Worm (Caenorhabditis elegans) whole organism, young adult: ENCODE measurements around the gene pgl-2.

Experiments used
- B0019.2 ChIP-seq: fragments of 200-800 bp; sonication (Bioruptor generic); conservative IDR thresholded peaks from 2 replicates; pipeline ENCODE4 v1.3.6; 2022; ENCODE audit warnings: missing genetic modification reagents, missing genetic modification characterization, missing compliant biosample characterization
- C17E4.6 ChIP-seq: fragments of 200-800 bp; sonication (Bioruptor generic); IDR thresholded peaks from 2 replicates; pipeline ENCODE4 v1.3.6; 2022; ENCODE audit warnings: missing genetic modification reagents, missing genetic modification characterization, missing compliant biosample characterization
- D2030.7 ChIP-seq: fragments of 200-800 bp; sonication (Bioruptor generic); IDR thresholded peaks from 2 replicates; pipeline ENCODE4 v1.3.6; 2022; ENCODE audit warnings: missing genetic modification reagents, missing genetic modification characterization, missing compliant biosample characterization
- F22D6.2 ChIP-seq: sonication (generic microtip); optimal IDR thresholded peaks from 2 replicates; lab custom pipeline; 2016; ENCODE audit warnings: mild to moderate bottlenecking, missing genetic modification characterization, missing compliant biosample characterization
- F23B12.7 ChIP-seq: sonication (generic microtip); optimal IDR thresholded peaks from 2 replicates; lab custom pipeline; 2017; ENCODE audit warnings: missing genetic modification characterization, mild to moderate bottlenecking, missing compliant biosample characterization, antibody characterized with exemption, moderate library complexity; ENCODE audit not compliant: insufficient read depth
- F33H1.4 ChIP-seq: fragments of 200-800 bp; sonication (Bioruptor generic); IDR thresholded peaks from 2 replicates; pipeline ENCODE4 v1.3.6; 2022; ENCODE audit warnings: missing genetic modification reagents, missing genetic modification characterization, missing compliant biosample characterization
- F57A8.1 ChIP-seq: fragments of 200-800 bp; sonication (Bioruptor generic); optimal IDR thresholded peaks from 2 replicates; lab custom pipeline; 2018; ENCODE audit warnings: mild to moderate bottlenecking, missing genetic modification characterization, moderate library complexity, missing compliant biosample characterization
- K12H6.12 ChIP-seq: fragments of 200-800 bp; sonication (Bioruptor generic); optimal IDR thresholded peaks from 2 replicates; lab custom pipeline; 2018; ENCODE audit warnings: mild to moderate bottlenecking, missing genetic modification characterization, missing compliant biosample characterization
- Y53F4B.3 ChIP-seq: fragments of 200-800 bp; sonication (Bioruptor generic); IDR thresholded peaks from 2 replicates; pipeline ENCODE4 v1.3.6; 2022; ENCODE audit warnings: missing genetic modification reagents, missing genetic modification characterization, missing compliant biosample characterization
- Y53G8AR.9 ChIP-seq: fragments of 200-800 bp; sonication (Bioruptor generic); conservative IDR thresholded peaks from 2 replicates; pipeline ENCODE4 v1.3.6; 2022; ENCODE audit warnings: missing genetic modification reagents, missing genetic modification characterization, missing compliant biosample characterization
- Y95B8A.8 ChIP-seq: fragments of 200-800 bp; sonication (Bioruptor generic); IDR thresholded peaks from 2 replicates; pipeline ENCODE4 v1.3.6; 2022; ENCODE audit warnings: missing genetic modification reagents, missing genetic modification characterization, missing compliant biosample characterization
- aptf-2 ChIP-seq: fragments of 200-800 bp; sonication (Bioruptor generic); conservative IDR thresholded peaks from 2 replicates; pipeline ENCODE4 v1.3.6; 2022; ENCODE audit warnings: missing genetic modification reagents, missing genetic modification characterization, missing compliant biosample characterization
- attf-3 ChIP-seq: fragments of 200-800 bp; sonication (Bioruptor generic); conservative IDR thresholded peaks from 2 replicates; pipeline ENCODE4 v1.3.6; 2022; ENCODE audit warnings: missing genetic modification reagents, missing genetic modification characterization, missing compliant biosample characterization
- attf-6 ChIP-seq: fragments of 200-800 bp; sonication (Bioruptor generic); IDR thresholded peaks from 2 replicates; pipeline ENCODE4 v1.3.6; 2022; ENCODE audit warnings: missing genetic modification reagents, missing genetic modification characterization, missing compliant biosample characterization
- cebp-1 ChIP-seq, 2 experiments: fragments of 200-800 bp in 1 of 2; sonication (Bioruptor generic) in 1 of 2; sonication (generic microtip) in 1 of 2; IDR thresholded peaks in 1 of 2; optimal IDR thresholded peaks in 1 of 2; 2 replicates each; pipeline versions ENCODE4 v1.3.6 to Lab custom; 2017 to 2022; ENCODE audit warnings: missing compliant biosample characterization in 2 of 2, missing genetic modification characterization in 2 of 2, mild to moderate bottlenecking in 1 of 2, missing genetic modification reagents in 1 of 2, moderate library complexity in 1 of 2
- ceh-58 ChIP-seq: fragments of 200-800 bp; sonication (Bioruptor generic); IDR thresholded peaks from 2 replicates; pipeline ENCODE4 v1.3.6; 2022; ENCODE audit warnings: missing genetic modification characterization, missing compliant biosample characterization
- dpl-1 ChIP-seq: fragments of 150-350 bp; optimal IDR thresholded peaks from 2 replicates; lab custom pipeline; 2014; ENCODE audit warnings: missing biosample characterization, missing genetic modification reagents, missing genetic modification characterization
- efl-1 ChIP-seq: fragments of 150-350 bp; optimal IDR thresholded peaks from 2 replicates; lab custom pipeline; 2014; ENCODE audit warnings: missing biosample characterization, missing genetic modification reagents, missing genetic modification characterization
- egrh-3 ChIP-seq: fragments of 200-800 bp; sonication (Bioruptor generic); IDR thresholded peaks from 2 replicates; pipeline ENCODE4 v1.3.6; 2022; ENCODE audit warnings: missing genetic modification reagents, missing genetic modification characterization, missing compliant biosample characterization
- him-1 ChIP-seq: sonication (generic microtip); optimal IDR thresholded peaks from 2 replicates; lab custom pipeline; 2016; ENCODE audit warnings: missing genotype, missing genetic modification reagents, missing genetic modification characterization, missing compliant biosample characterization
- hsf-1 ChIP-seq: fragments of 200-800 bp; sonication (Bioruptor generic); IDR thresholded peaks from 2 replicates; pipeline ENCODE4 v1.3.6; 2022; ENCODE audit warnings: missing genetic modification reagents, missing genetic modification characterization, missing compliant biosample characterization
- lag-1 ChIP-seq: fragments of 200-800 bp; sonication (Bioruptor generic); IDR thresholded peaks from 2 replicates; pipeline ENCODE4 v1.3.6; 2022; ENCODE audit warnings: missing genetic modification reagents, missing genetic modification characterization, missing compliant biosample characterization
- let-607 ChIP-seq, 2 experiments: fragments of 200-800 bp in 1 of 2; sonication (Bioruptor generic) in 1 of 2; sonication (generic microtip) in 1 of 2; optimal IDR thresholded peaks; 2 replicates each; lab custom pipeline; 2016 to 2018; ENCODE audit warnings: mild to moderate bottlenecking in 2 of 2, missing compliant biosample characterization in 2 of 2, missing genetic modification characterization in 2 of 2, moderate library complexity in 2 of 2, missing genotype in 1 of 2
- lin-26 ChIP-seq: fragments of 200-800 bp; sonication (Bioruptor generic); IDR thresholded peaks from 2 replicates; pipeline ENCODE4 v1.3.6; 2022; ENCODE audit warnings: missing genetic modification reagents, missing genetic modification characterization, missing compliant biosample characterization
- lin-35 ChIP-seq, 3 experiments: fragments of 150-350 bp in 2 of 3; sonication (generic microtip) in 1 of 3; optimal IDR thresholded peaks; 2 replicates each; lab custom pipeline; 2014 to 2018; ENCODE audit warnings: missing biosample characterization in 3 of 3, missing genetic modification characterization in 3 of 3, missing genetic modification reagents in 3 of 3
- lin-40 ChIP-seq: sonication (generic microtip); optimal IDR thresholded peaks from 2 replicates; lab custom pipeline; 2016; ENCODE audit warnings: missing genetic modification characterization, mild to moderate bottlenecking, missing compliant biosample characterization, missing genotype, missing genetic modification reagents
- lir-1 ChIP-seq: fragments of 200-800 bp; sonication (Bioruptor generic); conservative IDR thresholded peaks from 2 replicates; pipeline ENCODE4 v1.3.6; 2022; ENCODE audit warnings: missing genetic modification reagents, missing genetic modification characterization, missing compliant biosample characterization
- madf-10 ChIP-seq: sonication (generic microtip); optimal IDR thresholded peaks from 2 replicates; lab custom pipeline; 2016; ENCODE audit warnings: mild to moderate bottlenecking, missing genetic modification characterization, missing compliant biosample characterization
- madf-3 ChIP-seq: fragments of 200-800 bp; sonication (Bioruptor generic); IDR thresholded peaks from 2 replicates; pipeline ENCODE4 v1.3.6; 2022; ENCODE audit warnings: missing genetic modification reagents, missing genetic modification characterization, missing compliant biosample characterization
- madf-8 ChIP-seq: fragments of 200-800 bp; sonication (Bioruptor generic); conservative IDR thresholded peaks from 2 replicates; pipeline ENCODE4 v1.3.6; 2022; ENCODE audit warnings: missing genetic modification reagents, missing genetic modification characterization, missing compliant biosample characterization
- mes-4 ChIP-seq: sonication (generic microtip); optimal IDR thresholded peaks from 2 replicates; lab custom pipeline; 2016; ENCODE audit warnings: missing genotype, missing genetic modification characterization, missing compliant biosample characterization
- nfya-1 ChIP-seq: sonication (generic microtip); optimal IDR thresholded peaks from 2 replicates; lab custom pipeline; 2017; ENCODE audit warnings: antibody characterized with exemption, missing compliant biosample characterization, missing genetic modification characterization, borderline replicate concordance; ENCODE audit not compliant: insufficient read depth
- nhr-120 ChIP-seq: fragments of 200-800 bp; sonication (Bioruptor generic); IDR thresholded peaks from 2 replicates; pipeline ENCODE4 v1.3.6; 2022; ENCODE audit warnings: missing genetic modification characterization, missing compliant biosample characterization
- nhr-179 ChIP-seq: sonication (generic microtip); optimal IDR thresholded peaks from 2 replicates; lab custom pipeline; 2016; ENCODE audit warnings: mild to moderate bottlenecking, missing genetic modification characterization, missing compliant biosample characterization
- pha-4 ChIP-seq: fragments of 150-350 bp; sonication (generic microtip); optimal IDR thresholded peaks from 2 replicates; lab custom pipeline; 2014; ENCODE audit warnings: missing biosample characterization, missing genetic modification reagents, missing genetic modification characterization
- snpc-1.3 ChIP-seq: sonication (generic microtip); optimal IDR thresholded peaks from 2 replicates; lab custom pipeline; 2017; ENCODE audit warnings: missing genetic modification characterization, mild to moderate bottlenecking, missing compliant biosample characterization, antibody characterized with exemption, moderate library complexity, missing genotype, missing genetic modification reagents; ENCODE audit not compliant: insufficient read depth
- snpc-3.4 ChIP-seq: sonication (generic microtip); optimal IDR thresholded peaks from 2 replicates; lab custom pipeline; 2017; ENCODE audit warnings: missing genetic modification characterization, mild to moderate bottlenecking, missing compliant biosample characterization, antibody characterized with exemption, moderate library complexity, missing genotype, missing genetic modification reagents
- somi-1 ChIP-seq: fragments of 200-800 bp; sonication (Bioruptor generic); optimal IDR thresholded peaks from 2 replicates; lab custom pipeline; 2018; ENCODE audit warnings: mild to moderate bottlenecking, missing genetic modification characterization, missing compliant biosample characterization
- tbp1 ChIP-seq: fragments of 200-800 bp; sonication (Bioruptor generic); optimal IDR thresholded peaks from 2 replicates; lab custom pipeline; 2018; ENCODE audit warnings: mild to moderate bottlenecking, missing genetic modification characterization, missing compliant biosample characterization
- tbx-9 ChIP-seq: sonication (generic microtip); optimal IDR thresholded peaks from 2 replicates; lab custom pipeline; 2016; ENCODE audit warnings: borderline replicate concordance, missing genetic modification characterization, inconsistent platforms, missing compliant biosample characterization
- unc-62 ChIP-seq: fragments of 150-350 bp; optimal IDR thresholded peaks from 2 replicates; lab custom pipeline; 2014; ENCODE audit warnings: missing biosample characterization, missing genetic modification reagents, missing genetic modification characterization
- zfh-2 ChIP-seq: fragments of 200-800 bp; sonication (Bioruptor generic); conservative IDR thresholded peaks from 2 replicates; pipeline ENCODE4 v1.3.6; 2022; ENCODE audit warnings: missing genetic modification reagents, missing genetic modification characterization, missing compliant biosample characterization
- zim-3 ChIP-seq: sonication (generic microtip); optimal IDR thresholded peaks from 2 replicates; lab custom pipeline; 2017; ENCODE audit warnings: mild to moderate bottlenecking, missing genetic modification characterization, moderate library complexity, missing compliant biosample characterization
- ztf-25 ChIP-seq: fragments of 200-800 bp; sonication (Bioruptor generic); IDR thresholded peaks from 2 replicates; pipeline ENCODE4 v1.3.6; 2022; ENCODE audit warnings: missing genetic modification reagents, missing genetic modification characterization, missing compliant biosample characterization
- ztf-26 ChIP-seq: sonication (generic microtip); optimal IDR thresholded peaks from 2 replicates; lab custom pipeline; 2017; ENCODE audit warnings: missing genetic modification characterization, missing compliant biosample characterization
- ztf-28 ChIP-seq: fragments of 200-800 bp; sonication (Bioruptor generic); IDR thresholded peaks from 2 replicates; pipeline ENCODE4 v1.3.6; 2022; ENCODE audit warnings: missing genetic modification reagents, missing genetic modification characterization, missing compliant biosample characterization
- ztf-3 ChIP-seq: fragments of 200-800 bp; sonication (Bioruptor generic); optimal IDR thresholded peaks from 2 replicates; lab custom pipeline; 2018; ENCODE audit warnings: mild to moderate bottlenecking, missing genetic modification characterization, missing compliant biosample characterization

pgl-2 gene

DNA sequence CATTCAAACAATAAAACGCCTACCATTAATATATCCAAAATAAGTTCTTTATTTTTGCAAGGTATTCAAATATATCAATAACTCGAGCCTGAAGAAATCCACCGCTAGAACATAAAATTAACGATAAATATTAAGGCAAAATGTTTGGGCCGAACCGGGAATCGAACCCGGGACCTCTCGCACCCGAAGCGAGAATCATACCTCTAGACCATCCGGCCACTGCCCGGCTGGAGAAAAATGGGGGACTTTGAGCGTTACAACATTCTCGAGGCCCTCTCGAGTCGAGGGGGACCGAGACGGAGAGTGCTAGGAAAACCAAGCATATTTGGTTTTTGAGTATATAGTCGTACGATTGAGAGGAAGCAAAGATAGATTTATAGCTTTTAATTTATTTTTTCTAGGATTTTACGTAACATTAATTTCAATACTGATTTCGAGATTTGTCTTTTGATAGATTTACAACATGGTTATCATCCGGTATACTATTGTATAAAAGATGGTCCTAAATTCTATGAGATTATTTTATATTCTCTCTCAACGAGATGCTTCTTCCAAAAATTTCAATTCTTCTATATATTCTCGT lies 24.9 kb downstream of the pgl-2 start, which contains the start of gene flp-23 (continued):
- TF ChIP-seq lin-35 (GFP tag; optimal IDR thresholded peaks at IDR 0.05; lab: Kevin White, UChicago) (no peak), dpl-1 (no peak), mes-4 (tag; lab: Kevin White, UChicago) (no peak), madf-10 (tag; lab: Kevin White, UChicago) (no peak), aptf-2 (GFP tag; lab: Robert Waterston, UW) (no peak), F33H1.4 (GFP tag; lab: Robert Waterston, UW) (no peak), lin-26 (GFP tag; lab: Robert Waterston, UW) (peak; percentile 72), snpc-1.3 (tag; lab: Kevin White, UChicago) (peak; percentile 13), lin-40 (tag; lab: Kevin White, UChicago) (peak; percentile 17), snpc-3.4 (tag; lab: Kevin White, UChicago) (no peak), somi-1 (GFP tag; lab: Kevin White, UChicago) (no peak), ceh-58 (no peak), nfya-1 (tag; lab: Kevin White, UChicago) (no peak), madf-3 (GFP tag; lab: Robert Waterston, UW) (no peak), Y53F4B.3 (GFP tag; lab: Robert Waterston, UW) (no peak), F57A8.1 (no peak), K12H6.12 (tag; lab: Kevin White, UChicago) (no peak), F23B12.7 (no peak), nhr-120 (GFP tag; lab: Robert Waterston, UW) (no peak), pha-4 (tag; lab: Kevin White, UChicago) (no peak), zim-3 (no peak), Y53G8AR.9 (GFP tag; lab: Robert Waterston, UW) (no peak), B0019.2 (GFP tag; lab: Robert Waterston, UW) (no peak), unc-62 (GFP tag; lab: Kevin White, UChicago) (no peak), ztf-28 (no peak), cebp-1 (GFP tag; IDR thresholded peaks at IDR 0.05; lab: Robert Waterston, UW) (no peak), cebp-1 (tag; optimal IDR thresholded peaks at IDR 0.05; lab: Kevin White, UChicago) (no peak), lir-1 (GFP tag; lab: Robert Waterston, UW) (no peak), tbx-9 (no peak), hsf-1 (GFP tag; lab: Robert Waterston, UW) (no peak), Y95B8A.8 (no peak), egrh-3 (GFP tag; lab: Robert Waterston, UW) (0 out of 2 replicates have a peak, but pooled peaks have one; percentile 9), nhr-179 (tag; lab: Kevin White, UChicago) (no peak), attf-3 (GFP tag; lab: Robert Waterston, UW) (0 out of 2 replicates have a peak, but pooled peaks have one; percentile 15), madf-8 (GFP tag; lab: Robert Waterston, UW) (no peak), let-607 (tag; optimal IDR thresholded peaks at IDR 0.05; lab: Kevin White, UChicago) (no peak), him-1 (tag; lab: Kevin White, UChicago) (peak; percentile 79), D2030.7 (peak; percentile 50; the same call in 1 of the 2 replicates), tbp1 (GFP tag; lab: Kevin White, UChicago) (peak; percentile 90), zfh-2 (GFP tag; lab: Robert Waterston, UW) (no peak), efl-1 (GFP tag; lab: Kevin White, UChicago) (no peak), ztf-3 (no peak), C17E4.6 (GFP tag; lab: Robert Waterston, UW) (no peak), F22D6.2 (no peak), ztf-25 (GFP tag; lab: Robert Waterston, UW) (no peak), attf-6 (no peak), lag-1 (no peak), ztf-26 (tag; lab: Kevin White, UChicago) (no peak)
